Fruit fly (Drosophila melanogaster) whole organism, embryonic: ENCODE measurements around the gene TTLL6B.

Source experiments
- Aef1 ChIP-seq: fragments of 200-800 bp; sonication (Bioruptor generic); IDR thresholded peaks from 3 replicates; pipeline ENCODE4 v1.3.6; 2022; ENCODE audit warnings: missing biosample characterization, missing genetic modification characterization
- BtbVII ChIP-seq: fragments of 200-800 bp; sonication (Bioruptor generic); optimal IDR thresholded peaks from 3 replicates; lab custom pipeline; 2017; ENCODE audit warnings: missing biosample characterization, mild to moderate bottlenecking, missing genetic modification characterization
- CG10147 ChIP-seq: fragments of 200-800 bp; sonication (Bioruptor generic); optimal IDR thresholded peaks from 2 replicates; lab custom pipeline; 2019; ENCODE audit warnings: missing biosample characterization, mild to moderate bottlenecking, missing genetic modification characterization, moderate library complexity
- CG10209 ChIP-seq: fragments of 200-800 bp; sonication (Bioruptor generic); optimal IDR thresholded peaks from 3 replicates; lab custom pipeline; 2017; ENCODE audit warnings: missing biosample characterization, mild to moderate bottlenecking, missing genetic modification characterization, missing genetic modification reagents
- CG10462 ChIP-seq: fragments of 200-800 bp; sonication (Bioruptor generic); optimal IDR thresholded peaks from 2 replicates; lab custom pipeline; 2016; ENCODE audit warnings: missing biosample characterization, missing genetic modification characterization
- CG10543 ChIP-seq: fragments of 200-800 bp; sonication (Bioruptor generic); optimal IDR thresholded peaks from 3 replicates; lab custom pipeline; 2017; ENCODE audit warnings: missing biosample characterization, mild to moderate bottlenecking, missing genetic modification characterization, moderate library complexity
- CG13894 ChIP-seq: fragments of 200-800 bp; sonication (Bioruptor generic); optimal IDR thresholded peaks from 3 replicates; lab custom pipeline; 2018; ENCODE audit warnings: missing biosample characterization, mild to moderate bottlenecking, missing genetic modification characterization, moderate library complexity
- CG1529 ChIP-seq: fragments of 200-800 bp; sonication (Bioruptor generic); optimal IDR thresholded peaks from 3 replicates; lab custom pipeline; 2018; ENCODE audit warnings: missing biosample characterization, missing genetic modification characterization
- CG15696 ChIP-seq: fragments of 200-800 bp; sonication (Bioruptor generic); optimal IDR thresholded peaks from 2 replicates; lab custom pipeline; 2019; ENCODE audit warnings: missing biosample characterization, mild to moderate bottlenecking, missing genetic modification characterization, moderate library complexity
- CG16815 ChIP-seq: fragments of 200-800 bp; sonication (Bioruptor generic); optimal IDR thresholded peaks from 3 replicates; lab custom pipeline; 2017; ENCODE audit warnings: missing biosample characterization, mild to moderate bottlenecking, missing genetic modification characterization
- CG17829 ChIP-seq: fragments of 200-800 bp; optimal IDR thresholded peaks from 2 replicates; lab custom pipeline; 2019; ENCODE audit warnings: missing biosample characterization, mild to moderate bottlenecking, missing genetic modification characterization, moderate library complexity
- CG2875 ChIP-seq: fragments of 200-800 bp; sonication (Bioruptor generic); optimal IDR thresholded peaks from 2 replicates; lab custom pipeline; 2017; ENCODE audit warnings: missing biosample characterization, mild to moderate bottlenecking, missing genetic modification characterization, missing genetic modification reagents
- CG34422 ChIP-seq: fragments of 200-800 bp; sonication (Bioruptor generic); IDR thresholded peaks from 3 replicates; pipeline ENCODE4 v1.3.6; 2022; ENCODE audit warnings: missing biosample characterization, missing genetic modification characterization
- CG7556 ChIP-seq: fragments of 200-800 bp; sonication (Bioruptor generic); optimal IDR thresholded peaks from 2 replicates; lab custom pipeline; 2017; ENCODE audit warnings: missing biosample characterization, mild to moderate bottlenecking, missing genetic modification characterization
- CG7839 ChIP-seq: fragments of 200-800 bp; sonication (Bioruptor generic); optimal IDR thresholded peaks from 3 replicates; lab custom pipeline; 2018; ENCODE audit warnings: missing biosample characterization, mild to moderate bottlenecking, missing genetic modification characterization, moderate library complexity
- CG7928 ChIP-seq: fragments of 200-800 bp; sonication (Bioruptor generic); optimal IDR thresholded peaks from 2 replicates; lab custom pipeline; 2017; ENCODE audit warnings: missing biosample characterization, mild to moderate bottlenecking, missing genetic modification characterization
- CG9727 ChIP-seq: fragments of 200-800 bp; sonication (Bioruptor generic); optimal IDR thresholded peaks from 3 replicates; lab custom pipeline; 2017; ENCODE audit warnings: missing biosample characterization, mild to moderate bottlenecking, missing genetic modification characterization
- Chrac-16 ChIP-seq: fragments of 200-800 bp; sonication (Bioruptor generic); optimal IDR thresholded peaks from 3 replicates; lab custom pipeline; 2016; ENCODE audit warnings: missing biosample characterization, missing genetic modification characterization
- Ets65A ChIP-seq: fragments of 200-800 bp; sonication (Bioruptor generic); peaks from one replicate; lab custom pipeline; 2016; ENCODE audit warnings: missing biosample characterization, missing genetic modification characterization
- Fer2 ChIP-seq: fragments of 200-800 bp; sonication (Bioruptor generic); optimal IDR thresholded peaks from 2 replicates; lab custom pipeline; 2018; ENCODE audit warnings: missing biosample characterization, mild to moderate bottlenecking, missing genetic modification characterization, moderate library complexity
- Fer3 ChIP-seq: fragments of 200-800 bp; sonication (Bioruptor generic); optimal IDR thresholded peaks from 2 replicates; lab custom pipeline; 2018; ENCODE audit warnings: missing biosample characterization, mild to moderate bottlenecking, missing genetic modification characterization, moderate library complexity
- Gug ChIP-seq: fragments of 200-800 bp; sonication (Bioruptor generic); IDR thresholded peaks from 4 replicates; pipeline ENCODE4 v1.3.6; 2022; ENCODE audit warnings: missing biosample characterization, missing genetic modification characterization
- HHEX ChIP-seq: fragments of 200-800 bp; sonication (Bioruptor generic); optimal IDR thresholded peaks from 3 replicates; lab custom pipeline; 2017; ENCODE audit warnings: missing biosample characterization, mild to moderate bottlenecking, missing genetic modification characterization, missing genetic modification reagents
- Hmr ChIP-seq: fragments of 200-800 bp; sonication (Bioruptor generic); optimal IDR thresholded peaks from 3 replicates; lab custom pipeline; 2017; ENCODE audit warnings: mild to moderate bottlenecking, missing biosample characterization, missing genetic modification reagents, missing genetic modification characterization
- Neu2 ChIP-seq: fragments of 200-800 bp; sonication (Bioruptor generic); optimal IDR thresholded peaks from 3 replicates; lab custom pipeline; 2016; ENCODE audit warnings: missing biosample characterization, missing genetic modification characterization, borderline replicate concordance
- Oli ChIP-seq: fragments of 200-800 bp; sonication (Bioruptor generic); optimal IDR thresholded peaks from 2 replicates; lab custom pipeline; 2018; ENCODE audit warnings: missing biosample characterization, mild to moderate bottlenecking, missing genetic modification characterization, moderate library complexity
- Ptx1 ChIP-seq: fragments of 200-800 bp; sonication (Bioruptor generic); IDR thresholded peaks from 2 replicates; pipeline ENCODE4 v1.3.6; 2022; ENCODE audit warnings: missing biosample characterization, missing genetic modification characterization
- Rfx ChIP-seq: fragments of 200-800 bp; sonication (Bioruptor generic); IDR thresholded peaks from 2 replicates; pipeline ENCODE4 v1.3.6; 2022; ENCODE audit warnings: missing biosample characterization, missing genetic modification characterization
- Scr ChIP-seq: fragments of 200-800 bp; sonication (Bioruptor generic); IDR thresholded peaks from 2 replicates; pipeline ENCODE4 v1.3.6; 2022; ENCODE audit warnings: missing biosample characterization, missing genetic modification characterization; ENCODE audit not compliant: partially characterized antibody
- Spps ChIP-seq: fragments of 200-800 bp; sonication (Bioruptor generic); optimal IDR thresholded peaks from 2 replicates; lab custom pipeline; 2018; ENCODE audit warnings: missing biosample characterization, mild to moderate bottlenecking, missing genetic modification characterization
- Xbp1 ChIP-seq: fragments of 200-800 bp; sonication (Bioruptor generic); optimal IDR thresholded peaks from 3 replicates; lab custom pipeline; 2016; ENCODE audit warnings: missing biosample characterization, mild to moderate bottlenecking, missing genetic modification characterization
- al ChIP-seq: fragments of 200-800 bp; sonication (Bioruptor generic); IDR thresholded peaks from 2 replicates; pipeline ENCODE4 v1.3.6; 2022; ENCODE audit warnings: missing biosample characterization, missing genetic modification characterization
- bcd ChIP-seq: fragments of 200-800 bp; sonication (Bioruptor generic); optimal IDR thresholded peaks from 2 replicates; lab custom pipeline; 2017; ENCODE audit warnings: missing biosample characterization, mild to moderate bottlenecking, missing genetic modification characterization
- dmrt99B ChIP-seq: fragments of 200-800 bp; sonication (Bioruptor generic); optimal IDR thresholded peaks from 2 replicates; lab custom pipeline; 2018; ENCODE audit warnings: missing biosample characterization, mild to moderate bottlenecking, missing genetic modification characterization, moderate library complexity
- dysf ChIP-seq: fragments of 200-800 bp; sonication (Bioruptor generic); IDR thresholded peaks from 3 replicates; pipeline ENCODE4 v1.3.6; 2022; ENCODE audit warnings: missing biosample characterization, missing genetic modification characterization
- fd3F ChIP-seq: fragments of 200-800 bp; sonication (Bioruptor generic); optimal IDR thresholded peaks from 2 replicates; lab custom pipeline; 2018; ENCODE audit warnings: missing biosample characterization, mild to moderate bottlenecking, missing genetic modification characterization, moderate library complexity
- gcm ChIP-seq: fragments of 200-800 bp; sonication (Bioruptor generic); optimal IDR thresholded peaks from 2 replicates; lab custom pipeline; 2019; ENCODE audit warnings: missing biosample characterization, mild to moderate bottlenecking, missing genetic modification characterization, moderate library complexity
- gem ChIP-seq: fragments of 200-800 bp; sonication (Bioruptor generic); optimal IDR thresholded peaks from 2 replicates; lab custom pipeline; 2019; ENCODE audit warnings: missing biosample characterization, mild to moderate bottlenecking, missing genetic modification characterization, moderate library complexity
- grau ChIP-seq: fragments of 200-800 bp; optimal IDR thresholded peaks from 3 replicates; lab custom pipeline; 2019; ENCODE audit warnings: missing biosample characterization, mild to moderate bottlenecking, missing genetic modification characterization, moderate library complexity
- ind ChIP-seq: fragments of 200-800 bp; sonication (Bioruptor generic); optimal IDR thresholded peaks from 3 replicates; lab custom pipeline; 2016; ENCODE audit warnings: missing biosample characterization, missing genetic modification characterization
- kay ChIP-seq: fragments of 200-800 bp; sonication (Bioruptor generic); optimal IDR thresholded peaks from 2 replicates; lab custom pipeline; 2016; ENCODE audit warnings: missing biosample characterization, missing genetic modification characterization
- klu ChIP-seq: fragments of 200-800 bp; sonication (Bioruptor generic); IDR thresholded peaks from 2 replicates; pipeline ENCODE4 v1.3.6; 2022; ENCODE audit warnings: missing biosample characterization, missing genetic modification characterization
- nau ChIP-seq: fragments of 200-800 bp; sonication (Bioruptor generic); optimal IDR thresholded peaks from 3 replicates; lab custom pipeline; 2017; ENCODE audit warnings: missing biosample characterization, mild to moderate bottlenecking, missing genetic modification characterization, missing genetic modification reagents
- peb ChIP-seq: fragments of 200-800 bp; sonication (Bioruptor generic); IDR thresholded peaks from 2 replicates; pipeline ENCODE4 v1.3.6; 2022; ENCODE audit warnings: missing biosample characterization, missing genetic modification characterization
- ro ChIP-seq: fragments of 200-800 bp; sonication (Bioruptor generic); IDR thresholded peaks from 2 replicates; pipeline ENCODE4 v1.3.6; 2022; ENCODE audit warnings: missing biosample characterization, missing genetic modification characterization
- row ChIP-seq: fragments of 200-800 bp; sonication (Bioruptor generic); IDR thresholded peaks from 3 replicates; pipeline ENCODE4 v1.3.6; 2022; ENCODE audit warnings: missing biosample characterization, missing genetic modification characterization
- scrt ChIP-seq: fragments of 200-800 bp; sonication (Bioruptor generic); optimal IDR thresholded peaks from 2 replicates; lab custom pipeline; 2018; ENCODE audit warnings: missing biosample characterization, mild to moderate bottlenecking, missing genetic modification characterization, moderate library complexity
- slbo ChIP-seq: fragments of 200-800 bp; sonication (Bioruptor generic); IDR thresholded peaks from 2 replicates; pipeline ENCODE4 v1.3.6; 2022; ENCODE audit warnings: missing biosample characterization, missing genetic modification characterization
- sob ChIP-seq: fragments of 200-800 bp; sonication (Bioruptor generic); IDR thresholded peaks from 2 replicates; pipeline ENCODE4 v1.3.6; 2022; ENCODE audit warnings: missing biosample characterization, missing genetic modification characterization
- stc ChIP-seq: fragments of 200-800 bp; sonication (Bioruptor generic); IDR thresholded peaks from 2 replicates; pipeline ENCODE4 v1.3.6; 2022; ENCODE audit warnings: missing biosample characterization, missing genetic modification characterization
- zfh1 ChIP-seq: fragments of 200-800 bp; sonication (Bioruptor generic); IDR thresholded peaks from 3 replicates; pipeline ENCODE4 v1.3.6; 2022; ENCODE audit warnings: missing biosample characterization, missing genetic modification characterization

Gene TTLL6B

dm6 chr3R:27289638-27290037, 38.8 kb upstream of the TTLL6B start (continued):
- peak; percentile 61 for TF ChIP-seq CG7839
- TF ChIP-seq CG7928 (GFP tag; lab: Kevin White, UChicago): no peak
- TF ChIP-seq gcm (GFP tag; lab: Kevin White, UChicago): no peak
- peak; percentile 36; the same call in 1 of the 3 replicates for TF ChIP-seq CG34422 (GFP tag; lab: Robert Waterston, UW)
- TF ChIP-seq CG17829 (tag; lab: Kevin White, UChicago): peak; percentile 28
- TF ChIP-seq Rfx (GFP tag; lab: Robert Waterston, UW): peak; percentile 75
- TF ChIP-seq gem (tag; lab: Kevin White, UChicago): peak; percentile 64
- TF ChIP-seq CG10209 (GFP tag; lab: Kevin White, UChicago): peak; percentile 14
- TF ChIP-seq row: peak; percentile 77
- TF ChIP-seq CG10147 (GFP tag; lab: Kevin White, UChicago): peak; percentile 50
- TF ChIP-seq CG10543 (GFP tag; lab: Kevin White, UChicago): peak; percentile 37
- TF ChIP-seq dmrt99B (tag; lab: Kevin White, UChicago): peak; percentile 35
- peak; percentile 29 for TF ChIP-seq Hmr (GFP tag; lab: Kevin White, UChicago)
- TF ChIP-seq sob (GFP tag; lab: Robert Waterston, UW): peak; percentile 51
- peak; percentile 40; the same call in 1 of the 3 replicates for TF ChIP-seq Aef1
- TF ChIP-seq Gug (GFP tag; lab: Robert Waterston, UW): peak; percentile 7; the same call in 1 of the 4 replicates
- peak; percentile 51 for TF ChIP-seq Oli
- peak; percentile 42 for TF ChIP-seq HHEX
- TF ChIP-seq zfh1 (GFP tag; lab: Robert Waterston, UW): peak; percentile 62; the same call in 1 of the 3 replicates
- peak; percentile 51 for TF ChIP-seq CG15696 (tag; lab: Kevin White, UChicago)
- TF ChIP-seq Ptx1: peak; percentile 31; the same call in 1 of the 2 replicates
- peak; percentile 58 for TF ChIP-seq dysf
- TF ChIP-seq al: peak; percentile 30; the same call in 1 of the 2 replicates
- TF ChIP-seq CG1529: no peak
- TF ChIP-seq Neu2 (GFP tag; lab: Kevin White, UChicago): no peak
- TF ChIP-seq CG10462 (GFP tag; lab: Kevin White, UChicago): no peak
- peak; percentile 50 for TF ChIP-seq scrt
- TF ChIP-seq CG2875: no peak
- TF ChIP-seq Ets65A: peak; percentile 61
- peak; percentile 58 for TF ChIP-seq Fer3 (tag; lab: Kevin White, UChicago)
- peak; percentile 15 for TF ChIP-seq CG9727 (GFP tag; lab: Kevin White, UChicago)
- TF ChIP-seq bcd (GFP tag; lab: Kevin White, UChicago): peak; percentile 49
- TF ChIP-seq BtbVII (GFP tag; lab: Kevin White, UChicago): peak; percentile 12
- no peak for TF ChIP-seq fd3F
- TF ChIP-seq Scr: no peak
- no peak for TF ChIP-seq kay (GFP tag; lab: Kevin White, UChicago)
- TF ChIP-seq CG16815 (GFP tag; lab: Kevin White, UChicago): peak; percentile 13
- no peak for TF ChIP-seq ro (GFP tag; lab: Robert Waterston, UW)
- TF ChIP-seq peb: no peak
- TF ChIP-seq klu (GFP tag; lab: Robert Waterston, UW): no peak
- no peak for TF ChIP-seq nau (GFP tag; lab: Kevin White, UChicago)
- TF ChIP-seq Chrac-16 (GFP tag; lab: Kevin White, UChicago): peak; percentile 21
- TF ChIP-seq ind (GFP tag; lab: Kevin White, UChicago): peak; percentile 45
- peak; percentile 54 for TF ChIP-seq CG13894
- peak; percentile 19 for TF ChIP-seq Fer2 (tag; lab: Kevin White, UChicago)
- TF ChIP-seq slbo (GFP tag; lab: Robert Waterston, UW): peak; percentile 65
- peak; percentile 30 for TF ChIP-seq Xbp1 (GFP tag; lab: Kevin White, UChicago)
- no peak for TF ChIP-seq stc (GFP tag; lab: Robert Waterston, UW)
- TF ChIP-seq CG7556 (GFP tag; lab: Kevin White, UChicago): peak; percentile 15
- TF ChIP-seq Spps (tag; lab: Kevin White, UChicago): no peak
- TF ChIP-seq grau: peak; percentile 92
